Fruit fly (Drosophila melanogaster): ENCODE measurements around the gene Vps29.

dm6 chr2L:1116661-1117322, 33.8 kb upstream of the Vps29 start:
- no peak for TF ChIP-seq CTCF (optimal IDR thresholded peaks at IDR 0.05)
- no peak for TF ChIP-seq CG8478 (optimal IDR thresholded peaks at IDR 0.05)
